Fruit fly (Drosophila melanogaster) whole organism, embryonic: Measurements from ENCODE around the gene VhaM9.7-b.
A peak's percentile ranks its signal among the peaks of the same experiment; 100 is the strongest.

ENCODE experiments used
- Ada2b ChIP-seq: fragments of 200-800 bp; sonication (Bioruptor generic); IDR thresholded peaks from 2 replicates; pipeline ENCODE4 v1.3.6; 2022; ENCODE audit warnings: missing biosample characterization, missing genetic modification characterization
- Adf1 ChIP-seq: fragments of 200-800 bp; sonication (Bioruptor generic); IDR thresholded peaks from 2 replicates; pipeline ENCODE4 v1.3.6; 2022; ENCODE audit warnings: missing biosample characterization, missing genetic modification characterization
- B-H1 ChIP-seq: fragments of 200-800 bp; sonication (Bioruptor generic); IDR thresholded peaks from 3 replicates; pipeline ENCODE4 v1.3.6; 2022; ENCODE audit warnings: missing biosample characterization, missing genetic modification characterization
- Bdp1 ChIP-seq: fragments of 200-800 bp; sonication (Bioruptor generic); optimal IDR thresholded peaks from 3 replicates; lab custom pipeline; 2016; ENCODE audit warnings: missing biosample characterization, missing genetic modification characterization
- Blimp-1 ChIP-seq: fragments of 200-800 bp; sonication (Bioruptor generic); optimal IDR thresholded peaks from 3 replicates; lab custom pipeline; 2018; ENCODE audit warnings: missing biosample characterization, missing genetic modification characterization, mild to moderate bottlenecking, moderate library complexity, missing genetic modification reagents
- CG11723 ChIP-seq: fragments of 200-800 bp; sonication (Bioruptor generic); optimal IDR thresholded peaks from 2 replicates; lab custom pipeline; 2017; ENCODE audit warnings: missing biosample characterization, mild to moderate bottlenecking, missing genetic modification characterization
- CG12155 ChIP-seq: fragments of 200-800 bp; sonication (Bioruptor generic); optimal IDR thresholded peaks from 3 replicates; lab custom pipeline; 2016; ENCODE audit warnings: missing biosample characterization, missing genetic modification characterization
- CG13624 ChIP-seq: fragments of 200-800 bp; sonication (Bioruptor generic); optimal IDR thresholded peaks from 2 replicates; lab custom pipeline; 2016; ENCODE audit warnings: missing biosample characterization, missing genetic modification characterization
- CG14965 ChIP-seq: fragments of 200-800 bp; sonication (Bioruptor generic); optimal IDR thresholded peaks from 2 replicates; lab custom pipeline; 2016; ENCODE audit warnings: missing biosample characterization, missing genetic modification characterization, borderline replicate concordance
- CG1647 ChIP-seq: fragments of 200-800 bp; sonication (Bioruptor generic); optimal IDR thresholded peaks from 3 replicates; lab custom pipeline; 2016; ENCODE audit warnings: missing biosample characterization, missing genetic modification characterization
- CG2129 ChIP-seq: fragments of 200-800 bp; sonication (Bioruptor generic); IDR thresholded peaks from 2 replicates; pipeline ENCODE4 v1.3.6; 2022; ENCODE audit warnings: missing biosample characterization, missing genetic modification characterization; ENCODE audit not compliant: partially characterized antibody
- CG2678 ChIP-seq: fragments of 200-800 bp; sonication (Bioruptor generic); optimal IDR thresholded peaks from 3 replicates; lab custom pipeline; 2019; ENCODE audit warnings: missing biosample characterization, mild to moderate bottlenecking, missing genetic modification characterization, moderate library complexity
- CG3847 ChIP-seq: fragments of 200-800 bp; sonication (Bioruptor generic); IDR thresholded peaks from 2 replicates; pipeline ENCODE4 v1.3.6; 2022; ENCODE audit warnings: missing biosample characterization, missing genetic modification characterization
- CG4282 ChIP-seq: fragments of 200-800 bp; sonication (Bioruptor generic); optimal IDR thresholded peaks from 2 replicates; lab custom pipeline; 2016; ENCODE audit warnings: missing biosample characterization, missing genetic modification characterization
- CG6765 ChIP-seq: fragments of 200-800 bp; sonication (Bioruptor generic); optimal IDR thresholded peaks from 3 replicates; lab custom pipeline; 2017; ENCODE audit warnings: missing biosample characterization, mild to moderate bottlenecking, missing genetic modification characterization
- CG7357 ChIP-seq: fragments of 200-800 bp; sonication (Bioruptor generic); IDR thresholded peaks from 3 replicates; pipeline ENCODE4 v1.3.6; 2022; ENCODE audit warnings: missing biosample characterization, missing genetic modification characterization
- CG8924 ChIP-seq: fragments of 200-800 bp; optimal IDR thresholded peaks from 3 replicates; lab custom pipeline; 2019; ENCODE audit warnings: missing biosample characterization, mild to moderate bottlenecking, missing genetic modification characterization, moderate library complexity
- CHES-1-like ChIP-seq: fragments of 200-800 bp; sonication (Bioruptor generic); optimal IDR thresholded peaks from 2 replicates; lab custom pipeline; 2016; ENCODE audit warnings: missing biosample characterization, missing genetic modification characterization
- Dip3 ChIP-seq: fragments of 200-800 bp; sonication (Bioruptor generic); optimal IDR thresholded peaks from 3 replicates; lab custom pipeline; 2016; ENCODE audit warnings: missing biosample characterization, missing genetic modification characterization
- Dll ChIP-seq: fragments of 200-800 bp; sonication (Bioruptor generic); IDR thresholded peaks from 4 replicates; pipeline ENCODE4 v1.3.6; 2022; ENCODE audit warnings: missing biosample characterization, missing genetic modification characterization; ENCODE audit not compliant: partially characterized antibody
- Dp ChIP-seq: fragments of 200-800 bp; sonication (Bioruptor generic); optimal IDR thresholded peaks from 2 replicates; lab custom pipeline; 2018; ENCODE audit warnings: missing biosample characterization, mild to moderate bottlenecking, missing genetic modification characterization, moderate library complexity
- H15 ChIP-seq: fragments of 200-800 bp; sonication (Bioruptor generic); IDR thresholded peaks from 3 replicates; pipeline ENCODE4 v1.3.6; 2022; ENCODE audit warnings: missing biosample characterization, missing genetic modification characterization
- HHEX ChIP-seq: fragments of 200-800 bp; sonication (Bioruptor generic); optimal IDR thresholded peaks from 3 replicates; lab custom pipeline; 2017; ENCODE audit warnings: missing biosample characterization, mild to moderate bottlenecking, missing genetic modification characterization, missing genetic modification reagents
- HLHmδ ChIP-seq: fragments of 200-800 bp; sonication (Bioruptor generic); optimal IDR thresholded peaks from 2 replicates; lab custom pipeline; 2018; ENCODE audit warnings: missing biosample characterization, mild to moderate bottlenecking, missing genetic modification characterization, moderate library complexity
- Hr3 ChIP-seq: fragments of 200-800 bp; sonication (Bioruptor generic); optimal IDR thresholded peaks from 3 replicates; lab custom pipeline; 2016; ENCODE audit warnings: missing biosample characterization, missing genetic modification characterization
- Jarid2 ChIP-seq: fragments of 200-800 bp; sonication (Bioruptor generic); optimal IDR thresholded peaks from 3 replicates; lab custom pipeline; 2017; ENCODE audit warnings: mild to moderate bottlenecking, missing biosample characterization, missing genetic modification reagents, missing genetic modification characterization
- Opbp ChIP-seq: fragments of 200-800 bp; sonication (Bioruptor generic); IDR thresholded peaks from 3 replicates; pipeline ENCODE4 v1.3.6; 2022; ENCODE audit warnings: missing biosample characterization, missing genetic modification characterization; ENCODE audit not compliant: partially characterized antibody
- Optix ChIP-seq: fragments of 200-800 bp; sonication (Bioruptor generic); IDR thresholded peaks from 3 replicates; pipeline ENCODE4 v1.3.6; 2022; ENCODE audit warnings: missing biosample characterization, missing genetic modification characterization
- PHDP ChIP-seq: fragments of 200-800 bp; sonication (Bioruptor generic); optimal IDR thresholded peaks from 3 replicates; lab custom pipeline; 2018; ENCODE audit warnings: missing biosample characterization, mild to moderate bottlenecking, missing genetic modification characterization, moderate library complexity
- Sox100B ChIP-seq: fragments of 200-800 bp; sonication (Bioruptor generic); optimal IDR thresholded peaks from 3 replicates; lab custom pipeline; 2018; ENCODE audit warnings: missing biosample characterization, mild to moderate bottlenecking, missing genetic modification characterization
- Trl ChIP-seq, 3 experiments: fragments of >200 bp in 2 of 3; fragments of 200-800 bp in 1 of 3; sonication (Bioruptor generic) in 1 of 3; optimal IDR thresholded peaks; 2 replicates in 1 of 3; 3 replicates in 2 of 3; lab custom pipeline; 2016 to 2017; ENCODE audit warnings: missing biosample characterization in 1 of 3, missing genetic modification characterization in 1 of 3
- Xbp1 ChIP-seq: fragments of 200-800 bp; sonication (Bioruptor generic); optimal IDR thresholded peaks from 3 replicates; lab custom pipeline; 2016; ENCODE audit warnings: missing biosample characterization, mild to moderate bottlenecking, missing genetic modification characterization
- ap ChIP-seq: fragments of 200-800 bp; sonication (Bioruptor generic); IDR thresholded peaks from 2 replicates; pipeline ENCODE4 v1.3.6; 2022; ENCODE audit warnings: missing biosample characterization, missing genetic modification characterization
- ato ChIP-seq: fragments of 200-800 bp; sonication (Bioruptor generic); IDR thresholded peaks from 2 replicates; pipeline ENCODE4 v1.3.6; 2022; ENCODE audit warnings: missing biosample characterization, missing genetic modification characterization; ENCODE audit not compliant: partially characterized antibody
- ci ChIP-seq: fragments of 200-800 bp; sonication (Bioruptor generic); IDR thresholded peaks from 3 replicates; pipeline ENCODE4 v1.3.6; 2022; ENCODE audit warnings: missing biosample characterization, missing genetic modification characterization
- emc ChIP-seq: fragments of 200-800 bp; sonication (Bioruptor generic); optimal IDR thresholded peaks from 2 replicates; lab custom pipeline; 2016; ENCODE audit warnings: missing biosample characterization, missing genetic modification characterization
- grau ChIP-seq: fragments of 200-800 bp; optimal IDR thresholded peaks from 3 replicates; lab custom pipeline; 2019; ENCODE audit warnings: missing biosample characterization, mild to moderate bottlenecking, missing genetic modification characterization, moderate library complexity
- insv ChIP-seq, 2 experiments: fragments of 200-800 bp; sonication (Bioruptor generic); optimal IDR thresholded peaks; 3 replicates each; lab custom pipeline; 2016 to 2018; ENCODE audit warnings: missing biosample characterization in 2 of 2, missing genetic modification characterization in 2 of 2
- inv ChIP-seq: fragments of 200-800 bp; sonication (Bioruptor generic); IDR thresholded peaks from 2 replicates; pipeline ENCODE4 v1.3.6; 2022; ENCODE audit warnings: missing biosample characterization, missing genetic modification characterization; ENCODE audit not compliant: partially characterized antibody
- kni ChIP-seq: fragments of 200-800 bp; sonication (Bioruptor generic); optimal IDR thresholded peaks from 3 replicates; lab custom pipeline; 2017; ENCODE audit warnings: mild to moderate bottlenecking, missing biosample characterization, missing genetic modification reagents, missing genetic modification characterization
- lbe ChIP-seq: fragments of 200-800 bp; sonication (Bioruptor generic); optimal IDR thresholded peaks from 2 replicates; lab custom pipeline; 2016; ENCODE audit warnings: missing biosample characterization, mild to moderate bottlenecking, missing genetic modification characterization
- lmd ChIP-seq: fragments of 200-800 bp; sonication (Bioruptor generic); IDR thresholded peaks from 2 replicates; pipeline ENCODE4 v1.3.6; 2022; ENCODE audit warnings: missing biosample characterization, missing genetic modification characterization
- pan ChIP-seq, 4 experiments: fragments of >200 bp in 3 of 4; fragments of 200-800 bp in 1 of 4; sonication (Bioruptor generic) in 1 of 4; optimal IDR thresholded peaks in 3 of 4; IDR thresholded peaks in 1 of 4; 2 replicates each; pipeline versions ENCODE4 v1.3.6 to Lab custom; 2017 to 2022; ENCODE audit warnings: missing biosample characterization in 2 of 4, missing genetic modification characterization in 2 of 4, mixed read lengths in 1 of 4
- slou ChIP-seq: fragments of 200-800 bp; sonication (Bioruptor generic); optimal IDR thresholded peaks from 3 replicates; lab custom pipeline; 2016; ENCODE audit warnings: missing biosample characterization, missing genetic modification characterization
- tgo ChIP-seq: fragments of 200-800 bp; sonication (Bioruptor generic); IDR thresholded peaks from 3 replicates; pipeline ENCODE4 v1.3.6; 2022; ENCODE audit warnings: missing biosample characterization, missing genetic modification characterization
- tup ChIP-seq: fragments of 200-800 bp; sonication (Bioruptor generic); optimal IDR thresholded peaks from 2 replicates; lab custom pipeline; 2016; ENCODE audit warnings: missing biosample characterization, mild to moderate bottlenecking, missing genetic modification characterization, moderate library complexity
- usp ChIP-seq: fragments of >200 bp; optimal IDR thresholded peaks from 2 replicates; lab custom pipeline; 2017; ENCODE audit warnings: missing biosample characterization, missing genetic modification characterization
- yki ChIP-seq: fragments of >200 bp; optimal IDR thresholded peaks from 3 replicates; lab custom pipeline; 2018

VhaM9.7-b gene

DNA sequence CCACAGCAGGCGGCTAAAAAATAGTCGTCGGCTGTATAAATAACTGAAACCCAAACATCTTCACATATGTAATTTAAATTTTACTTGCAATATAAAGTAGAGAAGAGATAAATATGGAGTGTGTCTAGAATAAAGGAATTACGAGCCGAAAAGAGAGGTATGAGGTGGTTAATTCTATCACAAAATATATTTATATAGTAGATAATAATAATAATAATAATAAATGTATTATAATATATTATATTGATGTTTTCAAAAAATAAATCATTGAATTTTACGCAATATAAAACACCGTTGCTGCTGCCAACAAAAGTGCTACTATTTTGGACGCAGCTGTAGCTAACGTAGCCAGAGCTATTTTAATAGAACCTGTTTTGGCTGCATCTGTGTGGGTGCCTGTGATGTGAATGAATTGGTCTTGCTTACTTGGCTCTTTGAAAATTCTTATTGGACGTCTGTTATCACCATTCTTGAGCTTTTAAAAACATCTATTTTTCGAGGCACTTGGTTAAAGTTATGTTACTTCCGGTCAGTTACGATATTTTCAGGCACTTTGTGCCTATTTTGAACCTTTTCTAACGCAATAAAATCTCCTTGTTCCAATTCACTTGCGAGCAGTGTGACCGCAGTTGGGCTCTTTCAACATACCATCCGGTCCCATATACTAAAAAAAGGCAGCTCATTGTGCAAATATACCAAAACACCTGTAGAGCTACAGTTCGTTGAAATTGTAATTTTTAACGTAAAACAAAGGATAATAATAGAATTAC lies 42.6 kb upstream of the VhaM9.7-b start, which contains the start of gene Hr78 (continued):
- TF ChIP-seq emc (GFP tag; lab: Kevin White, UChicago) = no peak
- TF ChIP-seq slou (GFP tag; lab: Kevin White, UChicago) = no peak
- TF ChIP-seq CG3847 (GFP tag; lab: Robert Waterston, UW) = peak; percentile 40; the same call in 1 of the 2 replicates
- TF ChIP-seq usp (GFP tag; lab: Kevin White, UChicago) = no peak
- TF ChIP-seq Jarid2 = peak; percentile 50
- peak; percentile 80; the same call in 2 of the 3 replicates for TF ChIP-seq ci (GFP tag; lab: Robert Waterston, UW)
- TF ChIP-seq H15 (GFP tag; lab: Robert Waterston, UW) = no peak
- TF ChIP-seq Dll (GFP tag; lab: Robert Waterston, UW) = no peak
- no peak for TF ChIP-seq yki (lab: Kevin White, UChicago)
- no peak for TF ChIP-seq inv (GFP tag; lab: Robert Waterston, UW)
- no peak for TF ChIP-seq CG13624 (GFP tag; lab: Kevin White, UChicago)
- TF ChIP-seq Opbp (GFP tag; lab: Robert Waterston, UW) = 0 out of 3 replicates have a peak, but pooled peaks have one; percentile 48
- TF ChIP-seq Xbp1 (GFP tag; lab: Kevin White, UChicago) = peak; percentile 67
- no peak; the same call in 2 of the 3 replicates for TF ChIP-seq B-H1 (GFP tag; lab: Robert Waterston, UW)
- peak; percentile 58 for TF ChIP-seq CG12155 (GFP tag; lab: Kevin White, UChicago)
- peak; percentile 69 for TF ChIP-seq Hr3
- peak; percentile 74 for TF ChIP-seq lmd (GFP tag; lab: Robert Waterston, UW)
- TF ChIP-seq CHES-1-like (GFP tag; lab: Kevin White, UChicago) = no peak
- peak; percentile 67 for TF ChIP-seq lbe (GFP tag; lab: Kevin White, UChicago)
- TF ChIP-seq ato (GFP tag; lab: Robert Waterston, UW) = no peak
- TF ChIP-seq CG1647 (GFP tag; lab: Kevin White, UChicago) = no peak
- peak; percentile 89 to 99 for TF ChIP-seq insv (GFP tag; optimal IDR thresholded peaks at IDR 0.05; lab: Kevin White, UChicago)
- TF ChIP-seq kni (GFP tag; lab: Kevin White, UChicago) = peak; percentile 3
- peak; percentile 63 for TF ChIP-seq Ada2b (GFP tag; lab: Robert Waterston, UW)
- TF ChIP-seq tup (GFP tag; lab: Kevin White, UChicago) = no peak
- peak; percentile 47; the same call in 1 of the 2 replicates for TF ChIP-seq ap (GFP tag; lab: Robert Waterston, UW)
- no peak for TF ChIP-seq pan (optimal IDR thresholded peaks at IDR 0.05; lab: Kevin White, UChicago)
- peak in 1 of 2 experiments; percentile 62 for TF ChIP-seq pan (GFP tag; optimal IDR thresholded peaks at IDR 0.05 in 1 of 2, IDR thresholded peaks at IDR 0.05 in 1 of 2)
- no peak for TF ChIP-seq CG2129 (GFP tag; lab: Robert Waterston, UW)
- no peak for TF ChIP-seq HLHmδ (GFP tag; lab: Kevin White, UChicago)
- TF ChIP-seq CG6765 (GFP tag; lab: Kevin White, UChicago) = peak; percentile 90
- peak; percentile 90 for TF ChIP-seq Sox100B
- TF ChIP-seq Blimp-1 (GFP tag; lab: Kevin White, UChicago) = peak; percentile 76
- peak; percentile 43; the same call in 1 of the 3 replicates for TF ChIP-seq Optix (GFP tag; lab: Robert Waterston, UW)
- 0 out of 3 replicates have a peak, but pooled peaks have one; percentile 52 for TF ChIP-seq CG7357 (GFP tag; lab: Robert Waterston, UW)
- TF ChIP-seq CG14965 = no peak
- TF ChIP-seq Dp (GFP tag; lab: Kevin White, UChicago) = no peak
- no peak; the same call in 1 of the 2 replicates for TF ChIP-seq Adf1 (GFP tag; lab: Robert Waterston, UW)
- peak; percentile 81 for TF ChIP-seq HHEX (GFP tag; lab: Kevin White, UChicago)
- no peak for TF ChIP-seq Trl (optimal IDR thresholded peaks at IDR 0.05; lab: Kevin White, UChicago)
- no peak for TF ChIP-seq Trl (GFP tag; optimal IDR thresholded peaks at IDR 0.05; lab: Kevin White, UChicago)
- TF ChIP-seq CG4282 (GFP tag; lab: Kevin White, UChicago) = no peak
- peak; percentile 89 for TF ChIP-seq PHDP (tag; lab: Kevin White, UChicago)
- TF ChIP-seq CG8924 (tag; lab: Kevin White, UChicago) = peak; percentile 92
- TF ChIP-seq grau (tag; lab: Kevin White, UChicago) = peak; percentile 85
- peak; percentile 94 for TF ChIP-seq CG2678 (tag; lab: Kevin White, UChicago)
- no peak for TF ChIP-seq Dip3 (GFP tag; lab: Kevin White, UChicago)
- no peak for TF ChIP-seq Bdp1 (GFP tag; lab: Kevin White, UChicago)
- peak; percentile 63 for TF ChIP-seq CG11723 (GFP tag; lab: Kevin White, UChicago)
- TF ChIP-seq tgo (GFP tag; lab: Robert Waterston, UW) = peak; percentile 60; the same call in 2 of the 3 replicates
